Fruit fly (Drosophila melanogaster): ENCODE measurements around the gene CG3430.
A peak's percentile ranks its signal among the peaks of the same experiment; 100 is the strongest.

Gene CG3430

DNA sequence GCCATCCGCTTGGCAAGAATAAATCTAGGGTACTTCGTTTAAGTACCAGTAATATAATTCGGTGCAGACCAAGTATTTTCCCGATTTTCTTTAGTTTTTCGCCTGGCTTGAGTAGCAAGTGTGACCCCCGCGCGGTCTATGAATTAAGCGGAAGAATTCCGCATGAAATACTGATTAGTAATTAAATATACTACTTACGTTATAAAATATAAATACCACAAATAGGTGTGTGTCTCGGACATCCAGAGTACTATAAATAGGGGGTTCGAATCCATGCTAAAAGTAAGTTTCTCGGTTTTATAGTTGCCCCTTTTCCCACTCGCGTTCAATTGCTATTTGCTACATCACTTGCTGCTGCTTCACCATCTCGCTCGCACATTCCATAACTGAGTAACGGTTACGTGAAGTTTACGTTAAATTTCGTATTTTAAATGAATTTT lies 14.8 kb downstream of the CG3430 start, which contains the start of gene snRNP-U1-70K:
Gene snRNP-U1-70K (minus strand): TSS at position 141 of the 440 bp plus-strand sequence.
- TF ChIP-seq Dref (GFP tag; IDR thresholded peaks at IDR 0.05) (peak; percentile 40), chif (GFP tag; optimal IDR thresholded peaks at IDR 0.05) (peak in 1 of 2 experiments; percentile 6), CG7556 (GFP tag; optimal IDR thresholded peaks at IDR 0.05) (no peak), z (GFP tag; IDR thresholded peaks at IDR 0.05) (no peak), ken (GFP tag; IDR thresholded peaks at IDR 0.05) (no peak), CG9876 (GFP tag; optimal IDR thresholded peaks at IDR 0.05) (peak; percentile 31), CG7357 (GFP tag; IDR thresholded peaks at IDR 0.05) (no peak), bbx (GFP tag; IDR thresholded peaks at IDR 0.05; ENCODE audit: partially characterized antibody) (peak; percentile 10), NFAT (GFP tag; IDR thresholded peaks at IDR 0.05) (0 out of 2 replicates have a peak, but pooled peaks have one; percentile 23), BEAF-32 (GFP tag; optimal IDR thresholded peaks at IDR 0.05) (peak; percentile 40), HmgZ (tag; optimal IDR thresholded peaks at IDR 0.05) (peak; percentile 77), kni (GFP tag; optimal IDR thresholded peaks at IDR 0.05) (peak; percentile 4), CG9727 (GFP tag; optimal IDR thresholded peaks at IDR 0.05) (no peak), pzg (GFP tag; optimal IDR thresholded peaks at IDR 0.05) (peak; percentile 97), CG42726 (GFP tag; IDR thresholded peaks at IDR 0.05; ENCODE audit: partially characterized antibody) (0 out of 2 replicates have a peak, but pooled peaks have one; percentile 15), insv (GFP tag; optimal IDR thresholded peaks at IDR 0.05) (peak in 1 of 2 experiments; percentile 43), lilli (GFP tag; optimal IDR thresholded peaks at IDR 0.05) (peak; percentile 40), sens (GFP tag) (peak; percentile 77), D (optimal IDR thresholded peaks at IDR 0.05) (no peak), D (GFP tag; optimal IDR thresholded peaks at IDR 0.05) (no peak), lbe (GFP tag; optimal IDR thresholded peaks at IDR 0.05) (no peak), CG15269 (tag; optimal IDR thresholded peaks at IDR 0.05) (no peak), esg (GFP tag; conservative IDR thresholded peaks at IDR 0.05) (no peak), knrl (GFP tag; IDR thresholded peaks at IDR 0.05; ENCODE audit: partially characterized antibody) (peak; percentile 52; the same call in 1 of the 3 replicates), CG33213 (GFP tag; optimal IDR thresholded peaks at IDR 0.05) (peak; percentile 40), zen (tag; optimal IDR thresholded peaks at IDR 0.05) (peak; percentile 62), disco-r (GFP tag; optimal IDR thresholded peaks at IDR 0.05) (no peak), vvl (GFP tag; IDR thresholded peaks at IDR 0.05) (peak; percentile 41), CG15514 (GFP tag; optimal IDR thresholded peaks at IDR 0.05) (peak; percentile 81), CTCF (GFP tag; optimal IDR thresholded peaks at IDR 0.05) (peak; percentile 78), CG12391 (tag; optimal IDR thresholded peaks at IDR 0.05) (peak; percentile 45), bigmax (GFP tag; optimal IDR thresholded peaks at IDR 0.05) (peak; percentile 98), NfI (GFP tag; optimal IDR thresholded peaks at IDR 0.05) (no peak), zfh1 (GFP tag; IDR thresholded peaks at IDR 0.05) (0 out of 3 replicates have a peak, but pooled peaks have one; percentile 7), row (GFP tag; IDR thresholded peaks at IDR 0.05) (peak; percentile 42; the same call in 2 of the 3 replicates), Opbp (GFP tag; IDR thresholded peaks at IDR 0.05; ENCODE audit: partially characterized antibody) (peak; percentile 20; the same call in 2 of the 3 replicates), CG34376 (GFP tag; optimal IDR thresholded peaks at IDR 0.05) (no peak), Camta (GFP tag; optimal IDR thresholded peaks at IDR 0.05) (no peak), HmgD (GFP tag; optimal IDR thresholded peaks at IDR 0.05) (peak; percentile 42), sim (GFP tag; IDR thresholded peaks at IDR 0.05) (no peak), CG1233 (GFP tag; optimal IDR thresholded peaks at IDR 0.05) (no peak), Oli (tag; optimal IDR thresholded peaks at IDR 0.05) (no peak), D19A (tag; optimal IDR thresholded peaks at IDR 0.05) (no peak), E2f1 (GFP tag; IDR thresholded peaks at IDR 0.05) (no peak), CrebB (tag; optimal IDR thresholded peaks at IDR 0.05) (no peak), tin (GFP tag; optimal IDR thresholded peaks at IDR 0.05) (no peak), cato (GFP tag; optimal IDR thresholded peaks at IDR 0.05; ENCODE audit: borderline replicate concordance) (no peak), Med (GFP tag) (peak; percentile 83), Stat92E (GFP tag; optimal IDR thresholded peaks at IDR 0.05) (peak in 1 of 3 experiments; percentile 5), Pdp1 (GFP tag; optimal IDR thresholded peaks at IDR 0.05) (peak in 1 of 2 experiments; percentile 54)

Measured in whole organism, embryonic.